Fruit fly (Drosophila melanogaster): ENCODE measurements around the gene cno.

cno gene

dm6 chr3R:5198302-5198701 lies 19.0 kb downstream of the cno start (continued):
- no peak for TF ChIP-seq salr (GFP tag; optimal IDR thresholded peaks at IDR 0.05)
- no peak for TF ChIP-seq fd85E (GFP tag; optimal IDR thresholded peaks at IDR 0.05)
- TF ChIP-seq CG6276 (GFP tag; optimal IDR thresholded peaks at IDR 0.05) = peak; percentile 27
- no peak for TF ChIP-seq CG6163 (GFP tag; IDR thresholded peaks at IDR 0.05)
- peak; percentile 36 for TF ChIP-seq Hr4 (GFP tag; optimal IDR thresholded peaks at IDR 0.05)
- no peak for TF ChIP-seq CG3032 (tag; optimal IDR thresholded peaks at IDR 0.05)
- TF ChIP-seq achi (GFP tag; optimal IDR thresholded peaks at IDR 0.05) = peak; percentile 46
- TF ChIP-seq fd59A (GFP tag; optimal IDR thresholded peaks at IDR 0.05) = no peak
- TF ChIP-seq eg (GFP tag; IDR thresholded peaks at IDR 0.05) = no peak; the same call in 2 of the 3 replicates
- TF ChIP-seq CG3919 (GFP tag; optimal IDR thresholded peaks at IDR 0.05) = peak; percentile 39
- TF ChIP-seq vri (GFP tag; optimal IDR thresholded peaks at IDR 0.05) = peak; percentile 6
- peak; percentile 63 for TF ChIP-seq CG32006 (GFP tag; optimal IDR thresholded peaks at IDR 0.05)
- peak; percentile 39 for TF ChIP-seq cyc (GFP tag; optimal IDR thresholded peaks at IDR 0.05)
- no peak for TF ChIP-seq dsx (GFP tag; optimal IDR thresholded peaks at IDR 0.05; ENCODE audit: poor library complexity, severe bottlenecking)
- no peak for TF ChIP-seq Sox15 (GFP tag; optimal IDR thresholded peaks at IDR 0.05)
- no peak for TF ChIP-seq Hr38 (GFP tag; optimal IDR thresholded peaks at IDR 0.05)
- TF ChIP-seq acj6 (GFP tag; optimal IDR thresholded peaks at IDR 0.05) = peak; percentile 45
- TF ChIP-seq Sox102F (GFP tag; optimal IDR thresholded peaks at IDR 0.05) = peak; percentile 20
- TF ChIP-seq CG6792 (GFP tag; optimal IDR thresholded peaks at IDR 0.05) = peak; percentile 32
- peak; percentile 54 for TF ChIP-seq Eip75B (GFP tag; optimal IDR thresholded peaks at IDR 0.05)
- TF ChIP-seq svp (GFP tag) = no peak
- TF ChIP-seq CG8119 (GFP tag; IDR thresholded peaks at IDR 0.05) = 0 out of 3 replicates have a peak, but pooled peaks have one; percentile 28

dm6 chr3R:5193271-5193670 lies 24.0 kb downstream of the cno start:
- no peak for TF ChIP-seq vri (GFP tag; optimal IDR thresholded peaks at IDR 0.05)
- peak; percentile 8 for TF ChIP-seq Hr4 (GFP tag; optimal IDR thresholded peaks at IDR 0.05)
- peak; percentile 10 for TF ChIP-seq achi (GFP tag; optimal IDR thresholded peaks at IDR 0.05)
- no peak for TF ChIP-seq Eip93F (GFP tag; optimal IDR thresholded peaks at IDR 0.05)
- no peak for TF ChIP-seq net (GFP tag; optimal IDR thresholded peaks at IDR 0.05)
- no peak for TF ChIP-seq CG16779 (tag; optimal IDR thresholded peaks at IDR 0.05)
- no peak for TF ChIP-seq Gug (GFP tag; IDR thresholded peaks at IDR 0.05)
- no peak for TF ChIP-seq CG34406 (GFP tag; optimal IDR thresholded peaks at IDR 0.05)
- TF ChIP-seq CG8119 (GFP tag; IDR thresholded peaks at IDR 0.05) = 0 out of 3 replicates have a peak, but pooled peaks have one; percentile 19
- no peak for TF ChIP-seq CG6854 (GFP tag; optimal IDR thresholded peaks at IDR 0.05)
- no peak for TF ChIP-seq Blimp-1 (GFP tag; optimal IDR thresholded peaks at IDR 0.05)
- TF ChIP-seq lz (GFP tag; optimal IDR thresholded peaks at IDR 0.05) = no peak
- TF ChIP-seq fd85E (GFP tag; optimal IDR thresholded peaks at IDR 0.05) = no peak
- no peak for TF ChIP-seq CG4318 (GFP tag; optimal IDR thresholded peaks at IDR 0.05)
- peak; percentile 71 for TF ChIP-seq Eip78C (GFP tag)
- no peak for TF ChIP-seq Sox14 (GFP tag; optimal IDR thresholded peaks at IDR 0.05)
- TF ChIP-seq OdsH (GFP tag; optimal IDR thresholded peaks at IDR 0.05) = no peak
- peak; percentile 40 for TF ChIP-seq CG32006 (GFP tag; optimal IDR thresholded peaks at IDR 0.05)
- no peak for TF ChIP-seq CG6808 (GFP tag; optimal IDR thresholded peaks at IDR 0.05)
- no peak for TF ChIP-seq Met (GFP tag; optimal IDR thresholded peaks at IDR 0.05)
- TF ChIP-seq CG10631 (GFP tag; optimal IDR thresholded peaks at IDR 0.05) = no peak

- TF ChIP-seq CG16779 (tag; optimal IDR thresholded peaks at IDR 0.05) (no peak), Eip78C (GFP tag) (peak; percentile 75), Met (GFP tag; optimal IDR thresholded peaks at IDR 0.05) (peak; percentile 19), achi (GFP tag; optimal IDR thresholded peaks at IDR 0.05) (peak; percentile 23), CG10631 (GFP tag; optimal IDR thresholded peaks at IDR 0.05) (peak; percentile 8), Gug (GFP tag; IDR thresholded peaks at IDR 0.05) (no peak), lz (GFP tag; optimal IDR thresholded peaks at IDR 0.05) (peak; percentile 14), CG8632 (GFP tag; optimal IDR thresholded peaks at IDR 0.05) (peak; percentile 12), Blimp-1 (GFP tag; optimal IDR thresholded peaks at IDR 0.05) (no peak), CG3919 (GFP tag; optimal IDR thresholded peaks at IDR 0.05) (peak; percentile 22), CG9139 (GFP tag; optimal IDR thresholded peaks at IDR 0.05) (no peak), eg (GFP tag; IDR thresholded peaks at IDR 0.05) (0 out of 3 replicates have a peak, but pooled peaks have one; percentile 17), Smox (GFP tag; optimal IDR thresholded peaks at IDR 0.05) (no peak), CG6163 (GFP tag; IDR thresholded peaks at IDR 0.05) (no peak), pdm3 (GFP tag; optimal IDR thresholded peaks at IDR 0.05) (no peak), Sox15 (GFP tag; optimal IDR thresholded peaks at IDR 0.05) (no peak), cyc (GFP tag; optimal IDR thresholded peaks at IDR 0.05) (peak; percentile 4), fd85E (GFP tag; optimal IDR thresholded peaks at IDR 0.05) (no peak), CG1621 (tag; optimal IDR thresholded peaks at IDR 0.05) (no peak), CG34406 (GFP tag; optimal IDR thresholded peaks at IDR 0.05) (peak; percentile 43), CG11294 (GFP tag; IDR thresholded peaks at IDR 0.05) (no peak), CG31627 (GFP tag; optimal IDR thresholded peaks at IDR 0.05) (peak; percentile 16), acj6 (GFP tag; optimal IDR thresholded peaks at IDR 0.05) (peak; percentile 39)
These were observed 29.4 kb downstream of the cno start for dm6 chr3R:5187806-5188205.
